Worm (Caenorhabditis elegans) whole organism, late embryonic: Measurements from ENCODE around the gene Y57G11C.23.

Source experiments
- C08G9.2 ChIP-seq: sonication (generic microtip); optimal IDR thresholded peaks from 2 replicates; lab custom pipeline; 2016; ENCODE audit warnings: mild to moderate bottlenecking, missing genetic modification characterization, moderate library complexity, missing compliant biosample characterization
- T23F11.4 ChIP-seq: fragments of 200-800 bp; sonication (Bioruptor generic); optimal IDR thresholded peaks from 2 replicates; lab custom pipeline; 2018; ENCODE audit warnings: mild to moderate bottlenecking, missing genetic modification characterization, missing compliant biosample characterization
- Y22D7AL.16 ChIP-seq: sonication (generic microtip); optimal IDR thresholded peaks from 2 replicates; lab custom pipeline; 2016; ENCODE audit warnings: missing genetic modification characterization, missing compliant biosample characterization
- ama-1 ChIP-seq: fragments of 150-350 bp; optimal IDR thresholded peaks from 2 replicates; lab custom pipeline; 2014
- ceh-14 ChIP-seq: sonication (generic microtip); optimal IDR thresholded peaks from 2 replicates; lab custom pipeline; 2016; ENCODE audit warnings: missing genotype, missing genetic modification characterization, missing compliant biosample characterization
- ceh-18 ChIP-seq: sonication (generic microtip); optimal IDR thresholded peaks from 2 replicates; lab custom pipeline; 2016; ENCODE audit warnings: missing genetic modification characterization, missing compliant biosample characterization
- ceh-19 ChIP-seq: fragments of 200-800 bp; sonication (Bioruptor generic); optimal IDR thresholded peaks from 2 replicates; lab custom pipeline; 2018; ENCODE audit warnings: mild to moderate bottlenecking, missing genetic modification characterization, missing compliant biosample characterization
- ceh-2 ChIP-seq: sonication (generic microtip); optimal IDR thresholded peaks from 2 replicates; lab custom pipeline; 2016; ENCODE audit warnings: missing genotype, missing genetic modification characterization, missing compliant biosample characterization
- ceh-22 ChIP-seq: sonication (generic microtip); optimal IDR thresholded peaks from 2 replicates; lab custom pipeline; 2017; ENCODE audit warnings: missing biosample characterization, missing genetic modification characterization
- ceh-24 ChIP-seq: sonication (generic microtip); optimal IDR thresholded peaks from 2 replicates; lab custom pipeline; 2016; ENCODE audit warnings: mild to moderate bottlenecking, missing genetic modification characterization, missing compliant biosample characterization
- ceh-30 ChIP-seq: fragments of 150-350 bp; optimal IDR thresholded peaks from 2 replicates; lab custom pipeline; 2014; ENCODE audit warnings: missing biosample characterization, missing genetic modification characterization
- ceh-31 ChIP-seq: sonication (generic microtip); optimal IDR thresholded peaks from 2 replicates; lab custom pipeline; 2016; ENCODE audit warnings: missing genetic modification characterization, missing compliant biosample characterization
- ceh-34 ChIP-seq: sonication (generic microtip); optimal IDR thresholded peaks from 2 replicates; lab custom pipeline; 2016; ENCODE audit warnings: mild to moderate bottlenecking, missing genetic modification characterization, missing compliant biosample characterization
- ceh-45 ChIP-seq: fragments of 200-800 bp; sonication (Bioruptor generic); IDR thresholded peaks from 2 replicates; pipeline ENCODE4 v1.3.6; 2022; ENCODE audit warnings: missing genetic modification reagents, missing genetic modification characterization, missing compliant biosample characterization
- ceh-48 ChIP-seq: sonication (generic microtip); optimal IDR thresholded peaks from 2 replicates; lab custom pipeline; 2016; ENCODE audit warnings: missing genetic modification characterization, inconsistent platforms, missing compliant biosample characterization
- ceh-6 ChIP-seq: fragments of 200-800 bp; sonication (Bioruptor generic); optimal IDR thresholded peaks from 2 replicates; lab custom pipeline; 2018; ENCODE audit warnings: mild to moderate bottlenecking, missing genetic modification characterization, missing compliant biosample characterization
- ceh-9 ChIP-seq: sonication (generic microtip); optimal IDR thresholded peaks from 2 replicates; lab custom pipeline; 2016; ENCODE audit warnings: mild to moderate bottlenecking, missing genetic modification characterization, inconsistent platforms, missing compliant biosample characterization
- che-1 ChIP-seq: sonication (generic microtip); optimal IDR thresholded peaks from 2 replicates; lab custom pipeline; 2016; ENCODE audit warnings: mild to moderate bottlenecking, missing genetic modification characterization, missing compliant biosample characterization
- dmd-4 ChIP-seq: sonication (generic microtip); optimal IDR thresholded peaks from 2 replicates; lab custom pipeline; 2016; ENCODE audit warnings: borderline replicate concordance, missing genetic modification characterization, missing compliant biosample characterization
- dve-1 ChIP-seq: sonication (generic microtip); optimal IDR thresholded peaks from 2 replicates; lab custom pipeline; 2017; ENCODE audit warnings: antibody characterized with exemption, mild to moderate bottlenecking, missing genetic modification characterization, missing compliant biosample characterization
- elt-2 ChIP-seq: sonication (generic microtip); optimal IDR thresholded peaks from 2 replicates; lab custom pipeline; 2016; ENCODE audit warnings: missing genetic modification reagents, missing genetic modification characterization, missing compliant biosample characterization
- elt-4 ChIP-seq: sonication (generic microtip); optimal IDR thresholded peaks from 2 replicates; lab custom pipeline; 2016; ENCODE audit warnings: missing genetic modification characterization, missing compliant biosample characterization
- fax-1 ChIP-seq: sonication (generic microtip); optimal IDR thresholded peaks from 2 replicates; lab custom pipeline; 2016; ENCODE audit warnings: missing genotype, missing genetic modification characterization, missing compliant biosample characterization
- fkh-10 ChIP-seq: fragments of 150-350 bp; optimal IDR thresholded peaks from 2 replicates; lab custom pipeline; 2014; ENCODE audit warnings: missing biosample characterization, missing genetic modification reagents, missing genetic modification characterization
- fkh-6 ChIP-seq: sonication (generic microtip); optimal IDR thresholded peaks from 2 replicates; lab custom pipeline; 2016; ENCODE audit warnings: missing genetic modification characterization, missing compliant biosample characterization
- gmeb-2 ChIP-seq: sonication (generic microtip); optimal IDR thresholded peaks from 2 replicates; lab custom pipeline; 2016; ENCODE audit warnings: missing genetic modification characterization, inconsistent platforms, missing compliant biosample characterization
- hlh-13 ChIP-seq: fragments of 200-800 bp; sonication (Bioruptor generic); optimal IDR thresholded peaks from 2 replicates; lab custom pipeline; 2018; ENCODE audit warnings: mild to moderate bottlenecking, missing genetic modification characterization, missing compliant biosample characterization
- hlh-15 ChIP-seq: sonication (generic microtip); optimal IDR thresholded peaks from 2 replicates; lab custom pipeline; 2016; ENCODE audit warnings: missing genetic modification characterization, missing compliant biosample characterization
- hlh-30 ChIP-seq: sonication (generic microtip); optimal IDR thresholded peaks from 2 replicates; lab custom pipeline; 2017; ENCODE audit warnings: antibody characterized with exemption, missing genetic modification characterization, missing compliant biosample characterization; ENCODE audit not compliant: insufficient read depth
- lim-6 ChIP-seq: sonication (generic microtip); optimal IDR thresholded peaks from 2 replicates; lab custom pipeline; 2016; ENCODE audit warnings: missing genetic modification characterization, missing compliant biosample characterization
- mec-3 ChIP-seq: sonication (generic microtip); optimal IDR thresholded peaks from 2 replicates; lab custom pipeline; 2016; ENCODE audit warnings: borderline replicate concordance, missing genetic modification characterization, missing compliant biosample characterization
- npax-4 ChIP-seq: sonication (generic microtip); optimal IDR thresholded peaks from 2 replicates; lab custom pipeline; 2016; ENCODE audit warnings: missing genetic modification characterization, missing compliant biosample characterization
- odd-2 ChIP-seq: sonication (generic microtip); optimal IDR thresholded peaks from 2 replicates; lab custom pipeline; 2017; ENCODE audit warnings: antibody characterized with exemption, mild to moderate bottlenecking, missing genetic modification characterization, missing compliant biosample characterization
- pag-3 ChIP-seq: sonication (generic microtip); optimal IDR thresholded peaks from 2 replicates; lab custom pipeline; 2016; ENCODE audit warnings: missing compliant biosample characterization, missing genetic modification characterization, borderline replicate concordance
- pat-9 ChIP-seq: fragments of 200-800 bp; sonication (Bioruptor generic); optimal IDR thresholded peaks from 2 replicates; lab custom pipeline; 2018; ENCODE audit warnings: mild to moderate bottlenecking, missing genetic modification characterization, moderate library complexity, missing compliant biosample characterization
- pax-1 ChIP-seq: fragments of 150-350 bp; optimal IDR thresholded peaks from 2 replicates; lab custom pipeline; 2014; ENCODE audit warnings: missing biosample characterization, missing genetic modification characterization
- pha-4 ChIP-seq: fragments of 150-350 bp; optimal IDR thresholded peaks from 2 replicates; lab custom pipeline; 2018; ENCODE audit warnings: missing biosample characterization, missing genetic modification reagents, missing genetic modification characterization
- ref-2 ChIP-seq: sonication (generic microtip); optimal IDR thresholded peaks from 2 replicates; lab custom pipeline; 2016; ENCODE audit warnings: missing genetic modification characterization, missing compliant biosample characterization
- rnt-1 ChIP-seq: sonication (generic microtip); optimal IDR thresholded peaks from 2 replicates; lab custom pipeline; 2016; ENCODE audit warnings: missing genetic modification characterization, missing compliant biosample characterization
- sdc-2 ChIP-seq: sonication (generic microtip); optimal IDR thresholded peaks from 2 replicates; lab custom pipeline; 2016; ENCODE audit warnings: missing genotype, missing genetic modification characterization, missing compliant biosample characterization
- sox-2 ChIP-seq: fragments of 200-800 bp; sonication (Bioruptor generic); IDR thresholded peaks from 2 replicates; pipeline ENCODE4 v1.3.6; 2022; ENCODE audit warnings: missing genetic modification reagents, missing genetic modification characterization, missing compliant biosample characterization
- sox-4 ChIP-seq: sonication (generic microtip); optimal IDR thresholded peaks from 2 replicates; lab custom pipeline; 2017; ENCODE audit warnings: mild to moderate bottlenecking, missing genetic modification characterization, inconsistent platforms, missing compliant biosample characterization
- tbx-2 ChIP-seq: sonication (generic microtip); optimal IDR thresholded peaks from 2 replicates; lab custom pipeline; 2016; ENCODE audit warnings: missing genetic modification characterization, missing compliant biosample characterization
- tbx-7 ChIP-seq: sonication (generic microtip); optimal IDR thresholded peaks from 2 replicates; lab custom pipeline; 2016; ENCODE audit warnings: missing genotype, missing genetic modification characterization, missing compliant biosample characterization
- ttx-3 ChIP-seq: sonication (generic microtip); optimal IDR thresholded peaks from 2 replicates; lab custom pipeline; 2016; ENCODE audit warnings: missing genetic modification reagents, missing genetic modification characterization, missing compliant biosample characterization
- unc-3 ChIP-seq, 2 experiments: fragments of 200-800 bp in 1 of 2; sonication (Bioruptor generic) in 1 of 2; sonication (generic microtip) in 1 of 2; conservative IDR thresholded peaks in 1 of 2; optimal IDR thresholded peaks in 1 of 2; 2 replicates each; pipeline versions ENCODE4 v1.3.6 to Lab custom; 2016 to 2022; ENCODE audit warnings: missing compliant biosample characterization in 2 of 2, missing genetic modification characterization in 2 of 2, missing genetic modification reagents in 1 of 2
- unc-42 ChIP-seq: sonication (generic microtip); optimal IDR thresholded peaks from 2 replicates; lab custom pipeline; 2016; ENCODE audit warnings: missing genotype, missing genetic modification characterization, missing compliant biosample characterization
- unc-86 ChIP-seq: sonication (generic microtip); optimal IDR thresholded peaks from 2 replicates; lab custom pipeline; 2016; ENCODE audit warnings: missing genetic modification characterization, missing compliant biosample characterization
- ztf-16 ChIP-seq: sonication (generic microtip); optimal IDR thresholded peaks from 2 replicates; lab custom pipeline; 2017; ENCODE audit warnings: missing genetic modification characterization, missing compliant biosample characterization

Gene Y57G11C.23

ce11 chrIV:14838095-14838494, 23.5 kb downstream of the Y57G11C.23 start (continued):
- TF ChIP-seq ztf-16 (tag; lab: Kevin White, UChicago) = peak; percentile 66
- TF ChIP-seq unc-86 = peak; percentile 69
- TF ChIP-seq dmd-4 (tag; lab: Kevin White, UChicago) = no peak
- TF ChIP-seq fkh-6 = peak; percentile 50
- peak; percentile 75 for TF ChIP-seq ceh-45 (GFP tag; lab: Robert Waterston, UW)
- TF ChIP-seq pag-3 (tag; lab: Kevin White, UChicago) = no peak
- TF ChIP-seq unc-3 (GFP tag; conservative IDR thresholded peaks at IDR 0.05; lab: Robert Waterston, UW) = peak; percentile 30; the same call in 1 of the 2 replicates
- TF ChIP-seq unc-3 (tag; optimal IDR thresholded peaks at IDR 0.05; lab: Kevin White, UChicago) = peak; percentile 56
- no peak for TF ChIP-seq ceh-9 (tag; lab: Kevin White, UChicago)
- TF ChIP-seq fax-1 (tag; lab: Kevin White, UChicago) = peak; percentile 49
- TF ChIP-seq ceh-24 (tag; lab: Kevin White, UChicago) = no peak
- TF ChIP-seq odd-2 (tag; lab: Kevin White, UChicago) = no peak
- peak; percentile 80 for TF ChIP-seq che-1
- TF ChIP-seq ceh-18 (tag; lab: Kevin White, UChicago) = peak; percentile 50
- TF ChIP-seq unc-42 (tag; lab: Kevin White, UChicago) = no peak
- TF ChIP-seq hlh-30 (tag; lab: Kevin White, UChicago) = peak; percentile 14
- TF ChIP-seq sox-4 (tag; lab: Kevin White, UChicago) = peak; percentile 72
- TF ChIP-seq ceh-48 (tag; lab: Kevin White, UChicago) = peak; percentile 82
- peak; percentile 79 for TF ChIP-seq gmeb-2 (tag; lab: Kevin White, UChicago)
- TF ChIP-seq ttx-3 (tag; lab: Kevin White, UChicago) = peak; percentile 56
- TF ChIP-seq sox-2 (GFP tag; lab: Robert Waterston, UW) = 0 out of 2 replicates have a peak, but pooled peaks have one; percentile 55
- no peak for TF ChIP-seq lim-6 (tag; lab: Kevin White, UChicago)
- no peak for TF ChIP-seq tbx-7 (tag; lab: Kevin White, UChicago)
- peak; percentile 70 for TF ChIP-seq elt-2 (tag; lab: Kevin White, UChicago)
- peak; percentile 56 for TF ChIP-seq C08G9.2 (tag; lab: Kevin White, UChicago)
- no peak for TF ChIP-seq pax-1
- peak; percentile 62 for TF ChIP-seq ceh-31 (tag; lab: Kevin White, UChicago)
- no peak for TF ChIP-seq elt-4 (tag; lab: Kevin White, UChicago)
- TF ChIP-seq Y22D7AL.16 (tag; lab: Kevin White, UChicago) = peak; percentile 78
- peak; percentile 67 for TF ChIP-seq ref-2 (tag; lab: Kevin White, UChicago)
- TF ChIP-seq mec-3 (tag; lab: Kevin White, UChicago) = no peak
- peak; percentile 55 for TF ChIP-seq ceh-2
- TF ChIP-seq ceh-22 (tag; lab: Kevin White, UChicago) = no peak
- peak; percentile 67 for TF ChIP-seq ceh-14
- peak; percentile 68 for TF ChIP-seq T23F11.4 (GFP tag; lab: Kevin White, UChicago)
- TF ChIP-seq pat-9 (tag; lab: Kevin White, UChicago) = peak; percentile 79
- TF ChIP-seq npax-4 (tag; lab: Kevin White, UChicago) = peak; percentile 11
- TF ChIP-seq ceh-34 (tag; lab: Kevin White, UChicago) = peak; percentile 48
- no peak for TF ChIP-seq ama-1 (lab: Kevin White, UChicago)
- peak; percentile 78 for TF ChIP-seq ceh-19 (GFP tag; lab: Kevin White, UChicago)
- peak; percentile 77 for TF ChIP-seq hlh-13
- TF ChIP-seq ceh-30 (tag; lab: Kevin White, UChicago) = no peak
- no peak for TF ChIP-seq pha-4
- peak; percentile 76 for TF ChIP-seq tbx-2 (tag; lab: Kevin White, UChicago)
- TF ChIP-seq sdc-2 = peak; percentile 41
- TF ChIP-seq rnt-1 (tag; lab: Kevin White, UChicago) = peak; percentile 60
- TF ChIP-seq ceh-6 = peak; percentile 76
- no peak for TF ChIP-seq fkh-10 (GFP tag; lab: Kevin White, UChicago)
- TF ChIP-seq hlh-15 (tag; lab: Kevin White, UChicago) = peak; percentile 30
- TF ChIP-seq dve-1 (tag; lab: Kevin White, UChicago) = peak; percentile 43
